Worm (Caenorhabditis elegans): Measurements from ENCODE around the gene Y40C5A.4.

DNA sequence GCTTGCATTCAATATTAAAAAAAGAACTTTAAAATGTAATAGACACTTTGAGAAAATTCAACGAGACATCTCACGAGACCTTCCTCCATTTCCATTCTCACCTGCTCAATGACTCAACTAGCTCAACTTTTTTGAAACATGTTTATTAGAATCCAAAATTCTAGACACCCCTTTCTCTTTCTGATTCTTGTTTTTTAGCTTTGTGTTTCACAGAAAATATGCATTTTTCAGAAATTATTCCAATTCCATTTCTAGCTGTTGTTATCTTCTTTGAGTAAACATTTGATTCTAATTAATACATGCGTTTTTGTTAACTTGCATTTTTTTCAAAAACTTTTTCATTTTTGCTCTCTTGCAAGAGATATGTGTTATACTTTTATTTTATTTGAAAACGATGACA, 63.4 kb downstream of the Y40C5A.4 start:
- no peak for TF ChIP-seq cog-1 (tag; optimal IDR thresholded peaks at IDR 0.05)
- TF ChIP-seq med-1 (GFP tag; optimal IDR thresholded peaks at IDR 0.05; ENCODE audit: insufficient read depth) = no peak
